Fruit fly (Drosophila melanogaster): ENCODE measurements around the gene Spp.

Gene Spp

dm6 chr2L:520331-521000 lies 24.0 kb downstream of the Spp start (continued):
- no peak for TF ChIP-seq Sry-β (GFP tag; optimal IDR thresholded peaks at IDR 0.05)
- TF ChIP-seq slou (GFP tag; optimal IDR thresholded peaks at IDR 0.05): peak; percentile 63
- TF ChIP-seq CG10565 (GFP tag; optimal IDR thresholded peaks at IDR 0.05): peak; percentile 11
- 0 out of 2 replicates have a peak, but pooled peaks have one; percentile 11 for TF ChIP-seq dan (GFP tag; IDR thresholded peaks at IDR 0.05)
- TF ChIP-seq Eip74EF (GFP tag; optimal IDR thresholded peaks at IDR 0.05): peak in 1 of 2 experiments; percentile 91
- peak; percentile 71 for TF ChIP-seq CG13624 (GFP tag; optimal IDR thresholded peaks at IDR 0.05)
- TF ChIP-seq tna (GFP tag; IDR thresholded peaks at IDR 0.05; ENCODE audit: partially characterized antibody): no peak
- TF ChIP-seq CG13894 (tag; optimal IDR thresholded peaks at IDR 0.05): no peak
- peak; percentile 71 for TF ChIP-seq CG8290 (GFP tag; optimal IDR thresholded peaks at IDR 0.05)
- TF ChIP-seq CG8290 (tag; optimal IDR thresholded peaks at IDR 0.05): peak; percentile 40 to 86
- no peak for TF ChIP-seq CG16813 (GFP tag; IDR thresholded peaks at IDR 0.05; ENCODE audit: partially characterized antibody)
- TF ChIP-seq Dp (GFP tag; optimal IDR thresholded peaks at IDR 0.05): no peak
- peak; percentile 68 for TF ChIP-seq caup (GFP tag; optimal IDR thresholded peaks at IDR 0.05; ENCODE audit: severe bottlenecking)
- TF ChIP-seq repo (GFP tag; optimal IDR thresholded peaks at IDR 0.05): peak; percentile 76
- peak; percentile 66 for TF ChIP-seq odd (GFP tag; optimal IDR thresholded peaks at IDR 0.05)
- no peak for TF ChIP-seq Atf6 (GFP tag; IDR thresholded peaks at IDR 0.05)
- TF ChIP-seq CG16863 (GFP tag; optimal IDR thresholded peaks at IDR 0.05): peak; percentile 77
- peak; percentile 68 for TF ChIP-seq CG14710 (tag; optimal IDR thresholded peaks at IDR 0.05)
- peak; percentile 84 for TF ChIP-seq CG12104 (GFP tag; optimal IDR thresholded peaks at IDR 0.05)
- no peak for TF ChIP-seq ham (GFP tag; IDR thresholded peaks at IDR 0.05)
- no peak for TF ChIP-seq knrl (GFP tag; IDR thresholded peaks at IDR 0.05; ENCODE audit: partially characterized antibody)
- peak; percentile 92 for TF ChIP-seq zfh1 (GFP tag; IDR thresholded peaks at IDR 0.05)
- TF ChIP-seq CG3838 (GFP tag; optimal IDR thresholded peaks at IDR 0.05): peak; percentile 69
- no peak for TF ChIP-seq GATAe (GFP tag; conservative IDR thresholded peaks at IDR 0.05)
- TF ChIP-seq CG18619 (GFP tag; optimal IDR thresholded peaks at IDR 0.05): peak; percentile 72
- TF ChIP-seq CG13775 (GFP tag; optimal IDR thresholded peaks at IDR 0.05): peak; percentile 77
- TF ChIP-seq CG15011 (GFP tag; optimal IDR thresholded peaks at IDR 0.05): no peak
- peak; percentile 61 for TF ChIP-seq CG2116 (GFP tag; optimal IDR thresholded peaks at IDR 0.05)
- peak; percentile 88 for TF ChIP-seq Camta (GFP tag; optimal IDR thresholded peaks at IDR 0.05)
- peak; percentile 83 for TF ChIP-seq Antp (GFP tag; optimal IDR thresholded peaks at IDR 0.05)
- peak; percentile 86 for TF ChIP-seq CG10366 (GFP tag; IDR thresholded peaks at IDR 0.05)
- TF ChIP-seq cato (GFP tag; optimal IDR thresholded peaks at IDR 0.05; ENCODE audit: borderline replicate concordance): peak; percentile 75
- peak; percentile 87 for TF ChIP-seq ranshi (GFP tag; IDR thresholded peaks at IDR 0.05)
- peak; percentile 38; the same call in 1 of the 2 replicates for TF ChIP-seq wdn (GFP tag; IDR thresholded peaks at IDR 0.05)
- TF ChIP-seq eve (GFP tag; optimal IDR thresholded peaks at IDR 0.05): peak in 1 of 2 experiments; percentile 95
- TF ChIP-seq fd96Cb (tag; optimal IDR thresholded peaks at IDR 0.05): peak; percentile 89
- peak; percentile 68 for TF ChIP-seq MTF-1 (GFP tag; optimal IDR thresholded peaks at IDR 0.05; ENCODE audit: borderline replicate concordance)
- TF ChIP-seq so (GFP tag; IDR thresholded peaks at IDR 0.05): peak; percentile 88
- no peak for TF ChIP-seq D19B (GFP tag; optimal IDR thresholded peaks at IDR 0.05)
- no peak for TF ChIP-seq CG17612 (GFP tag; IDR thresholded peaks at IDR 0.05)
- TF ChIP-seq slbo (GFP tag; IDR thresholded peaks at IDR 0.05): peak; percentile 62
- peak; percentile 67 for TF ChIP-seq kah (GFP tag; optimal IDR thresholded peaks at IDR 0.05)
- peak; percentile 87 for TF ChIP-seq Six4 (GFP tag; optimal IDR thresholded peaks at IDR 0.05)
- no peak for TF ChIP-seq fru (optimal IDR thresholded peaks at IDR 0.05)
- no peak for TF ChIP-seq CG34224 (GFP tag; IDR thresholded peaks at IDR 0.05; ENCODE audit: partially characterized antibody)
- peak; percentile 56 for TF ChIP-seq CG6254 (GFP tag; optimal IDR thresholded peaks at IDR 0.05)
- TF ChIP-seq Dll (GFP tag; IDR thresholded peaks at IDR 0.05; ENCODE audit: partially characterized antibody): no peak
- peak; percentile 92 for TF ChIP-seq CG17359 (tag; optimal IDR thresholded peaks at IDR 0.05)
- peak; percentile 92 for TF ChIP-seq Ets65A (GFP tag)
- no peak for TF ChIP-seq CG17186 (GFP tag; optimal IDR thresholded peaks at IDR 0.05)

All from whole organism, embryonic.